Fruit fly (Drosophila melanogaster) whole organism, embryonic: ENCODE measurements around the gene CG6962.

ENCODE experiments used
- ATbp ChIP-seq: fragments of 200-800 bp; sonication (Bioruptor generic); optimal IDR thresholded peaks from 2 replicates; lab custom pipeline; 2017; ENCODE audit warnings: missing biosample characterization, mild to moderate bottlenecking, missing genetic modification characterization, missing genetic modification reagents
- Adf1 ChIP-seq: fragments of 200-800 bp; sonication (Bioruptor generic); IDR thresholded peaks from 2 replicates; pipeline ENCODE4 v1.3.6; 2022; ENCODE audit warnings: missing biosample characterization, missing genetic modification characterization
- C15 ChIP-seq: fragments of 200-800 bp; sonication (Bioruptor generic); IDR thresholded peaks from 3 replicates; pipeline ENCODE4 v1.3.6; 2022; ENCODE audit warnings: missing biosample characterization, missing genetic modification characterization
- CG10267 ChIP-seq: fragments of 200-800 bp; sonication (Bioruptor generic); optimal IDR thresholded peaks from 2 replicates; lab custom pipeline; 2018; ENCODE audit warnings: missing biosample characterization, mild to moderate bottlenecking, missing genetic modification characterization, moderate library complexity
- CG10462 ChIP-seq: fragments of 200-800 bp; sonication (Bioruptor generic); optimal IDR thresholded peaks from 2 replicates; lab custom pipeline; 2016; ENCODE audit warnings: missing biosample characterization, missing genetic modification characterization
- CG11723 ChIP-seq: fragments of 200-800 bp; sonication (Bioruptor generic); optimal IDR thresholded peaks from 2 replicates; lab custom pipeline; 2017; ENCODE audit warnings: missing biosample characterization, mild to moderate bottlenecking, missing genetic modification characterization
- CG12391 ChIP-seq: fragments of 200-800 bp; sonication (Bioruptor generic); optimal IDR thresholded peaks from 3 replicates; lab custom pipeline; 2018; ENCODE audit warnings: missing biosample characterization, mild to moderate bottlenecking, missing genetic modification characterization, moderate library complexity
- CG12769 ChIP-seq: fragments of 200-800 bp; sonication (Bioruptor generic); optimal IDR thresholded peaks from 2 replicates; lab custom pipeline; 2019; ENCODE audit warnings: missing biosample characterization, mild to moderate bottlenecking, missing genetic modification characterization, moderate library complexity
- CG13894 ChIP-seq: fragments of 200-800 bp; sonication (Bioruptor generic); optimal IDR thresholded peaks from 3 replicates; lab custom pipeline; 2018; ENCODE audit warnings: missing biosample characterization, mild to moderate bottlenecking, missing genetic modification characterization, moderate library complexity
- CG15269 ChIP-seq: fragments of 200-800 bp; sonication (Bioruptor generic); optimal IDR thresholded peaks from 2 replicates; lab custom pipeline; 2018; ENCODE audit warnings: missing biosample characterization, mild to moderate bottlenecking, missing genetic modification characterization, moderate library complexity
- CG18262 ChIP-seq: fragments of 200-800 bp; optimal IDR thresholded peaks from 3 replicates; lab custom pipeline; 2019; ENCODE audit warnings: missing biosample characterization, mild to moderate bottlenecking, missing genetic modification characterization, moderate library complexity
- CG1832 ChIP-seq: fragments of 200-800 bp; sonication (Bioruptor generic); optimal IDR thresholded peaks from 2 replicates; lab custom pipeline; 2017; ENCODE audit warnings: missing biosample characterization, mild to moderate bottlenecking, missing genetic modification characterization, inconsistent platforms
- CG3281 ChIP-seq: fragments of 200-800 bp; sonication (Bioruptor generic); optimal IDR thresholded peaks from 3 replicates; lab custom pipeline; 2017; ENCODE audit warnings: missing biosample characterization, mild to moderate bottlenecking, missing genetic modification characterization
- CG33213 ChIP-seq: fragments of 200-800 bp; sonication (Bioruptor generic); optimal IDR thresholded peaks from 3 replicates; lab custom pipeline; 2016; ENCODE audit warnings: missing biosample characterization, missing genetic modification characterization
- CG4424 ChIP-seq: fragments of 200-800 bp; sonication (Bioruptor generic); optimal IDR thresholded peaks from 3 replicates; lab custom pipeline; 2016; ENCODE audit warnings: missing biosample characterization, missing genetic modification characterization
- CG6175 ChIP-seq: fragments of 200-800 bp; sonication (Bioruptor generic); IDR thresholded peaks from 3 replicates; pipeline ENCODE4 v1.3.6; 2022; ENCODE audit warnings: missing biosample characterization, missing genetic modification characterization
- CG6683 ChIP-seq: fragments of 200-800 bp; sonication (Bioruptor generic); optimal IDR thresholded peaks from 2 replicates; lab custom pipeline; 2017; ENCODE audit warnings: missing biosample characterization, mild to moderate bottlenecking, missing genetic modification characterization, missing genetic modification reagents
- CG7987 ChIP-seq: fragments of 200-800 bp; sonication (Bioruptor generic); optimal IDR thresholded peaks from 2 replicates; lab custom pipeline; 2018; ENCODE audit warnings: missing biosample characterization, mild to moderate bottlenecking, missing genetic modification characterization, moderate library complexity
- CG8388 ChIP-seq: fragments of 200-800 bp; sonication (Bioruptor generic); optimal IDR thresholded peaks from 2 replicates; lab custom pipeline; 2019; ENCODE audit warnings: missing biosample characterization, mild to moderate bottlenecking, missing genetic modification characterization, moderate library complexity
- CG8944 ChIP-seq: fragments of 200-800 bp; sonication (Bioruptor generic); optimal IDR thresholded peaks from 3 replicates; lab custom pipeline; 2016; ENCODE audit warnings: missing biosample characterization, missing genetic modification characterization
- CG9609 ChIP-seq: fragments of 200-800 bp; sonication (Bioruptor generic); optimal IDR thresholded peaks from 3 replicates; lab custom pipeline; 2016; ENCODE audit warnings: missing biosample characterization, missing genetic modification characterization
- HLH54F ChIP-seq: fragments of 200-800 bp; sonication (Bioruptor generic); optimal IDR thresholded peaks from 3 replicates; lab custom pipeline; 2016; ENCODE audit warnings: missing biosample characterization, missing genetic modification characterization
- Hey ChIP-seq: fragments of 200-800 bp; sonication (Bioruptor generic); optimal IDR thresholded peaks from 3 replicates; lab custom pipeline; 2018; ENCODE audit warnings: missing biosample characterization, mild to moderate bottlenecking, missing genetic modification characterization
- Lhr ChIP-seq: fragments of 200-800 bp; sonication (Bioruptor generic); optimal IDR thresholded peaks from 3 replicates; lab custom pipeline; 2017; ENCODE audit warnings: mild to moderate bottlenecking, missing biosample characterization, missing genetic modification reagents, missing genetic modification characterization
- Myb ChIP-seq: fragments of 200-800 bp; sonication (Bioruptor generic); optimal IDR thresholded peaks from 2 replicates; lab custom pipeline; 2016; ENCODE audit warnings: missing biosample characterization, missing genetic modification characterization
- Neu2 ChIP-seq: fragments of 200-800 bp; sonication (Bioruptor generic); optimal IDR thresholded peaks from 3 replicates; lab custom pipeline; 2016; ENCODE audit warnings: missing biosample characterization, missing genetic modification characterization, borderline replicate concordance
- Opbp ChIP-seq: fragments of 200-800 bp; sonication (Bioruptor generic); IDR thresholded peaks from 3 replicates; pipeline ENCODE4 v1.3.6; 2022; ENCODE audit warnings: missing biosample characterization, missing genetic modification characterization; ENCODE audit not compliant: partially characterized antibody
- Rfx ChIP-seq: fragments of 200-800 bp; sonication (Bioruptor generic); IDR thresholded peaks from 2 replicates; pipeline ENCODE4 v1.3.6; 2022; ENCODE audit warnings: missing biosample characterization, missing genetic modification characterization
- Sry-β ChIP-seq: fragments of 200-800 bp; sonication (Bioruptor generic); optimal IDR thresholded peaks from 2 replicates; lab custom pipeline; 2018; ENCODE audit warnings: missing biosample characterization, mild to moderate bottlenecking, missing genetic modification characterization, moderate library complexity
- Ssrp ChIP-seq: fragments of 200-800 bp; sonication (Bioruptor generic); optimal IDR thresholded peaks from 2 replicates; lab custom pipeline; 2018; ENCODE audit warnings: missing biosample characterization, mild to moderate bottlenecking, missing genetic modification characterization, moderate library complexity
- bbx ChIP-seq: fragments of 200-800 bp; sonication (Bioruptor generic); IDR thresholded peaks from 2 replicates; pipeline ENCODE4 v1.3.6; 2022; ENCODE audit warnings: missing biosample characterization, missing genetic modification characterization; ENCODE audit not compliant: partially characterized antibody
- bowl ChIP-seq: fragments of 200-800 bp; sonication (Bioruptor generic); IDR thresholded peaks from 2 replicates; pipeline ENCODE4 v1.3.6; 2022; ENCODE audit warnings: missing biosample characterization, missing genetic modification characterization
- caup ChIP-seq: fragments of 200-800 bp; sonication (Bioruptor generic); optimal IDR thresholded peaks from 3 replicates; lab custom pipeline; 2017; ENCODE audit warnings: missing biosample characterization, mild to moderate bottlenecking, missing genetic modification characterization, moderate library complexity; ENCODE audit not compliant: severe bottlenecking
- cg ChIP-seq: fragments of 200-800 bp; sonication (Bioruptor generic); optimal IDR thresholded peaks from 3 replicates; lab custom pipeline; 2019; ENCODE audit warnings: missing biosample characterization, mild to moderate bottlenecking, missing genetic modification characterization, moderate library complexity
- chinmo ChIP-seq: fragments of 200-800 bp; sonication (Bioruptor generic); IDR thresholded peaks from 4 replicates; pipeline ENCODE4 v1.3.6; 2022; ENCODE audit warnings: missing biosample characterization, missing genetic modification characterization; ENCODE audit not compliant: partially characterized antibody
- corto ChIP-seq: fragments of 200-800 bp; sonication (Bioruptor generic); optimal IDR thresholded peaks from 2 replicates; lab custom pipeline; 2016; ENCODE audit warnings: missing biosample characterization, mild to moderate bottlenecking, missing genetic modification characterization, moderate library complexity
- emc ChIP-seq: fragments of 200-800 bp; sonication (Bioruptor generic); optimal IDR thresholded peaks from 2 replicates; lab custom pipeline; 2016; ENCODE audit warnings: missing biosample characterization, missing genetic modification characterization
- gsb ChIP-seq: fragments of 200-800 bp; sonication (Bioruptor generic); IDR thresholded peaks from 2 replicates; pipeline ENCODE4 v1.3.6; 2022; ENCODE audit warnings: missing biosample characterization, missing genetic modification characterization
- hth ChIP-seq: fragments of >200 bp; optimal IDR thresholded peaks from 2 replicates; lab custom pipeline; 2017; ENCODE audit warnings: inconsistent platforms
- insv ChIP-seq, 2 experiments: fragments of 200-800 bp; sonication (Bioruptor generic); optimal IDR thresholded peaks; 3 replicates each; lab custom pipeline; 2016 to 2018; ENCODE audit warnings: missing biosample characterization in 2 of 2, missing genetic modification characterization in 2 of 2
- jumu ChIP-seq: fragments of 200-800 bp; sonication (Bioruptor generic); optimal IDR thresholded peaks from 3 replicates; lab custom pipeline; 2016; ENCODE audit warnings: missing biosample characterization, missing genetic modification characterization
- lbe ChIP-seq: fragments of 200-800 bp; sonication (Bioruptor generic); optimal IDR thresholded peaks from 2 replicates; lab custom pipeline; 2016; ENCODE audit warnings: missing biosample characterization, mild to moderate bottlenecking, missing genetic modification characterization
- lmd ChIP-seq: fragments of 200-800 bp; sonication (Bioruptor generic); IDR thresholded peaks from 2 replicates; pipeline ENCODE4 v1.3.6; 2022; ENCODE audit warnings: missing biosample characterization, missing genetic modification characterization
- mam ChIP-seq: fragments of 200-800 bp; sonication (Bioruptor generic); optimal IDR thresholded peaks from 3 replicates; lab custom pipeline; 2016; ENCODE audit warnings: missing biosample characterization, missing genetic modification characterization
- org-1 ChIP-seq: fragments of 200-800 bp; sonication (Bioruptor generic); optimal IDR thresholded peaks from 2 replicates; lab custom pipeline; 2017; ENCODE audit warnings: missing biosample characterization, missing genetic modification characterization
- pzg ChIP-seq: fragments of 200-800 bp; sonication (Bioruptor generic); optimal IDR thresholded peaks from 3 replicates; lab custom pipeline; 2018; ENCODE audit warnings: missing biosample characterization, mild to moderate bottlenecking, missing genetic modification characterization, moderate library complexity
- sima ChIP-seq: fragments of 200-800 bp; sonication (Bioruptor generic); optimal IDR thresholded peaks from 2 replicates; lab custom pipeline; 2016; ENCODE audit warnings: missing biosample characterization, missing genetic modification characterization
- sisA ChIP-seq: fragments of 200-800 bp; sonication (Bioruptor generic); IDR thresholded peaks from 2 replicates; pipeline ENCODE4 v1.3.6; 2022; ENCODE audit warnings: missing biosample characterization, missing genetic modification characterization
- tap ChIP-seq: fragments of 200-800 bp; optimal IDR thresholded peaks from 3 replicates; lab custom pipeline; 2019; ENCODE audit warnings: missing biosample characterization, mild to moderate bottlenecking, missing genetic modification characterization, moderate library complexity
- toy ChIP-seq: fragments of 200-800 bp; sonication (Bioruptor generic); IDR thresholded peaks from 2 replicates; pipeline ENCODE4 v1.3.6; 2022; ENCODE audit warnings: missing biosample characterization, missing genetic modification characterization

The CG6962 gene

DNA sequence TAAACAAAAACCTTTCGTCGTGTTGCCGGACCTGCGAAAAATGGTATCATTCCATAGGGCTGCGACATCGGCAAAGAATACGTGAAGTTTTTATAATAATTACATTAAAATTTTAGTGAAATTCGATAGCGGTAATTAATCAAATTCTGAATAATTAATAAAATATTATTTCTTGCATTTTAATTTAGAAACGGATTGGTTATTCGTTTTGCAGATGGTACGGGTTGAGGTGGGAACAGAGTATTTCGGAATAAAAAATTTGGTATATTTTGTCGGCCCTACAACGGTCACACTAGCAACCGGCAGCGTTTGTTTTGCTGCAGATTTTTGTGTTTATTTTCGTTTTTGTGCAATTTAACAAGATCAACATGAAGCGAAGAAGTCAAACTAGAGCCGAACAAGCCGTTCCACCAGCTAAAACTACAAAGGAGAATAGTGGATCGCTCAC, at the start of gene CG6962, which contains the start of gene CG31368 (continued):
- TF ChIP-seq org-1 (peak; percentile 33), sima (no peak), Ssrp (tag; lab: Kevin White, UChicago) (peak; percentile 89), CG6175 (GFP tag; lab: Robert Waterston, UW) (no peak; the same call in 2 of the 3 replicates), CG10462 (GFP tag; lab: Kevin White, UChicago) (peak; percentile 47), Lhr (GFP tag; lab: Kevin White, UChicago) (peak; percentile 85), CG15269 (peak; percentile 82), CG12391 (tag; lab: Kevin White, UChicago) (peak; percentile 92), CG1832 (GFP tag; lab: Kevin White, UChicago) (no peak), CG11723 (GFP tag; lab: Kevin White, UChicago) (no peak), Neu2 (GFP tag; lab: Kevin White, UChicago) (no peak), sisA (GFP tag; lab: Robert Waterston, UW) (peak; percentile 85), tap (tag; lab: Kevin White, UChicago) (no peak), CG33213 (GFP tag; lab: Kevin White, UChicago) (peak; percentile 59), gsb (GFP tag; lab: Robert Waterston, UW) (peak; percentile 55; the same call in 1 of the 2 replicates), CG4424 (GFP tag; lab: Kevin White, UChicago) (peak; percentile 85), Opbp (GFP tag; lab: Robert Waterston, UW) (no peak), CG10267 (tag; lab: Kevin White, UChicago) (peak; percentile 84), CG13894 (tag; lab: Kevin White, UChicago) (peak; percentile 72), CG12769 (tag; lab: Kevin White, UChicago) (no peak), Sry-β (no peak), insv (GFP tag; optimal IDR thresholded peaks at IDR 0.05; lab: Kevin White, UChicago) (peak in 1 of 2 experiments; percentile 39), C15 (GFP tag; lab: Robert Waterston, UW) (no peak), Rfx (GFP tag; lab: Robert Waterston, UW) (peak; percentile 91), CG6683 (GFP tag; lab: Kevin White, UChicago) (no peak), CG7987 (peak; percentile 55), corto (GFP tag; lab: Kevin White, UChicago) (no peak), cg (GFP tag; lab: Kevin White, UChicago) (no peak), Hey (tag; lab: Kevin White, UChicago) (no peak), lbe (GFP tag; lab: Kevin White, UChicago) (peak; percentile 22), CG8944 (peak; percentile 64), Myb (peak; percentile 26), mam (peak; percentile 69), pzg (GFP tag; lab: Kevin White, UChicago) (peak; percentile 67), caup (GFP tag; lab: Kevin White, UChicago) (peak; percentile 70), toy (GFP tag; lab: Robert Waterston, UW) (no peak), jumu (GFP tag; lab: Kevin White, UChicago) (peak; percentile 63), bowl (GFP tag; lab: Robert Waterston, UW) (peak; percentile 55; the same call in 1 of the 2 replicates), Adf1 (GFP tag; lab: Robert Waterston, UW) (peak; percentile 65), emc (no peak), ATbp (GFP tag; lab: Kevin White, UChicago) (peak; percentile 51), CG3281 (GFP tag; lab: Kevin White, UChicago) (peak; percentile 71), HLH54F (GFP tag; lab: Kevin White, UChicago) (peak; percentile 81), hth (lab: Kevin White, UChicago) (no peak), chinmo (GFP tag; lab: Robert Waterston, UW) (no peak), CG9609 (GFP tag; lab: Kevin White, UChicago) (peak; percentile 13), CG18262 (peak; percentile 80), bbx (no peak), CG8388 (GFP tag; lab: Kevin White, UChicago) (peak; percentile 69), lmd (GFP tag; lab: Robert Waterston, UW) (peak; percentile 82)
